Worm (Caenorhabditis elegans) whole organism, midembryonic: ENCODE data around the gene zipt-9.

Source experiments
- T22C8.4 ChIP-seq: fragments of 200-800 bp; sonication (Bioruptor generic); IDR thresholded peaks from 2 replicates; pipeline ENCODE4 v1.3.6; 2022; ENCODE audit warnings: missing genetic modification characterization, missing compliant biosample characterization
- cog-1 ChIP-seq: sonication (generic microtip); optimal IDR thresholded peaks from 2 replicates; lab custom pipeline; 2016; ENCODE audit warnings: missing genetic modification characterization, missing compliant biosample characterization
- flt-1 ChIP-seq: fragments of 200-800 bp; sonication (Bioruptor generic); IDR thresholded peaks from 2 replicates; pipeline ENCODE4 v1.3.6; 2022; ENCODE audit warnings: missing genetic modification characterization, missing compliant biosample characterization
- klf-2 ChIP-seq: fragments of 200-800 bp; sonication (Bioruptor generic); conservative IDR thresholded peaks from 2 replicates; pipeline ENCODE4 v1.3.6; 2022; ENCODE audit warnings: missing genetic modification reagents, missing genetic modification characterization, missing compliant biosample characterization
- med-1 ChIP-seq: sonication (generic microtip); optimal IDR thresholded peaks from 2 replicates; lab custom pipeline; 2017; ENCODE audit warnings: missing genetic modification characterization, mild to moderate bottlenecking, missing compliant biosample characterization, antibody characterized with exemption, missing genetic modification reagents; ENCODE audit not compliant: insufficient read depth
- ref-1 ChIP-seq: fragments of 200-800 bp; sonication (Bioruptor generic); conservative IDR thresholded peaks from 2 replicates; pipeline ENCODE4 v1.3.6; 2022; ENCODE audit warnings: missing genetic modification reagents, missing genetic modification characterization, missing compliant biosample characterization
- tab-1 ChIP-seq: fragments of 200-800 bp; sonication (Bioruptor generic); IDR thresholded peaks from 2 replicates; pipeline ENCODE4 v1.3.6; 2022; ENCODE audit warnings: missing genetic modification characterization, missing compliant biosample characterization
- ztf-23 ChIP-seq: fragments of 200-800 bp; sonication (Bioruptor generic); IDR thresholded peaks from 2 replicates; pipeline ENCODE4 v1.3.6; 2022; ENCODE audit warnings: missing genetic modification reagents, missing genetic modification characterization, missing compliant biosample characterization
- ztf-29 ChIP-seq: fragments of 200-800 bp; sonication (Bioruptor generic); IDR thresholded peaks from 2 replicates; pipeline ENCODE4 v1.3.6; 2022; ENCODE audit warnings: missing genetic modification reagents, missing genetic modification characterization, missing compliant biosample characterization

The zipt-9 gene

ce11 chrV:13703960-13704359 lies 11.1 kb downstream of the zipt-9 start, which contains the start of gene T01D3.3:
Gene T01D3.3 (plus strand): TSS chrV:13704271.
- no peak for TF ChIP-seq ref-1
- no peak for TF ChIP-seq flt-1 (GFP tag; lab: Robert Waterston, UW)
- TF ChIP-seq cog-1 (tag; lab: Kevin White, UChicago), result no peak
- no peak for TF ChIP-seq klf-2 (GFP tag; lab: Robert Waterston, UW)
- TF ChIP-seq tab-1 (GFP tag; lab: Robert Waterston, UW), result no peak
- TF ChIP-seq ztf-23 (GFP tag; lab: Robert Waterston, UW), result no peak
- TF ChIP-seq med-1 (GFP tag; lab: Kevin White, UChicago), result no peak
- TF ChIP-seq T22C8.4 (GFP tag; lab: Robert Waterston, UW), result no peak
- TF ChIP-seq ztf-29 (GFP tag; lab: Robert Waterston, UW), result no peak

- TF ChIP-seq ztf-23 (GFP tag; lab: Robert Waterston, UW) (no peak), cog-1 (tag; lab: Kevin White, UChicago) (no peak), T22C8.4 (GFP tag; lab: Robert Waterston, UW) (no peak), tab-1 (GFP tag; lab: Robert Waterston, UW) (no peak), med-1 (GFP tag; lab: Kevin White, UChicago) (no peak), ztf-29 (GFP tag; lab: Robert Waterston, UW) (no peak)
Observed at ce11 chrV:13694103-13694502, 21.0 kb downstream of the zipt-9 start.

- TF ChIP-seq flt-1 (GFP tag; lab: Robert Waterston, UW), result no peak
- no peak for TF ChIP-seq ztf-29 (GFP tag; lab: Robert Waterston, UW)
- TF ChIP-seq klf-2 (GFP tag; lab: Robert Waterston, UW), result no peak
- TF ChIP-seq ztf-23 (GFP tag; lab: Robert Waterston, UW), result no peak
- TF ChIP-seq tab-1 (GFP tag; lab: Robert Waterston, UW), result no peak
- no peak for TF ChIP-seq med-1 (GFP tag; lab: Kevin White, UChicago)
- no peak for TF ChIP-seq ref-1
- no peak for TF ChIP-seq T22C8.4 (GFP tag; lab: Robert Waterston, UW)
- TF ChIP-seq cog-1 (tag; lab: Kevin White, UChicago), result no peak
Observed at ce11 chrV:13690276-13690675, 24.8 kb downstream of the zipt-9 start.

- TF ChIP-seq ztf-29 (GFP tag; lab: Robert Waterston, UW), result no peak
- no peak for TF ChIP-seq tab-1 (GFP tag; lab: Robert Waterston, UW)
- TF ChIP-seq T22C8.4 (GFP tag; lab: Robert Waterston, UW), result no peak
Observed at ce11 chrV:13689592-13689991, 25.5 kb downstream of the zipt-9 start, which contains the start of gene T01D3.1. Gene T01D3.1 (plus strand): TSS chrV:13689892.

- TF ChIP-seq tab-1 (GFP tag; lab: Robert Waterston, UW), result no peak
- no peak for TF ChIP-seq ref-1
- no peak for TF ChIP-seq med-1 (GFP tag; lab: Kevin White, UChicago)
- no peak for TF ChIP-seq T22C8.4 (GFP tag; lab: Robert Waterston, UW)
- TF ChIP-seq ztf-23 (GFP tag; lab: Robert Waterston, UW), result no peak
- no peak for TF ChIP-seq cog-1 (tag; lab: Kevin White, UChicago)
- TF ChIP-seq klf-2 (GFP tag; lab: Robert Waterston, UW), result no peak
- no peak for TF ChIP-seq flt-1 (GFP tag; lab: Robert Waterston, UW)
- TF ChIP-seq ztf-29 (GFP tag; lab: Robert Waterston, UW), result no peak
Observed at ce11 chrV:13687504-13687903, 27.6 kb downstream of the zipt-9 start.

ce11 chrV:13686513-13686912 lies 28.6 kb downstream of the zipt-9 start:
- TF ChIP-seq tab-1 (GFP tag; lab: Robert Waterston, UW), result no peak
- no peak for TF ChIP-seq cog-1 (tag; lab: Kevin White, UChicago)
- no peak for TF ChIP-seq klf-2 (GFP tag; lab: Robert Waterston, UW)
- TF ChIP-seq med-1 (GFP tag; lab: Kevin White, UChicago), result no peak
- TF ChIP-seq flt-1 (GFP tag; lab: Robert Waterston, UW), result no peak
- TF ChIP-seq T22C8.4 (GFP tag; lab: Robert Waterston, UW), result no peak
- TF ChIP-seq ztf-23 (GFP tag; lab: Robert Waterston, UW), result no peak
- no peak for TF ChIP-seq ztf-29 (GFP tag; lab: Robert Waterston, UW)
- no peak for TF ChIP-seq ref-1

- TF ChIP-seq T22C8.4 (GFP tag; lab: Robert Waterston, UW), result no peak
- no peak for TF ChIP-seq med-1 (GFP tag; lab: Kevin White, UChicago)
- TF ChIP-seq flt-1 (GFP tag; lab: Robert Waterston, UW), result no peak
- TF ChIP-seq ref-1, result no peak
- no peak for TF ChIP-seq ztf-23 (GFP tag; lab: Robert Waterston, UW)
- no peak for TF ChIP-seq tab-1 (GFP tag; lab: Robert Waterston, UW)
- TF ChIP-seq klf-2 (GFP tag; lab: Robert Waterston, UW), result no peak
- no peak for TF ChIP-seq ztf-29 (GFP tag; lab: Robert Waterston, UW)
- TF ChIP-seq cog-1 (tag; lab: Kevin White, UChicago), result no peak
Observed at ce11 chrV:13681445-13681844, 33.6 kb downstream of the zipt-9 start.

ce11 chrV:13679859-13680258 lies 35.2 kb downstream of the zipt-9 start:
- TF ChIP-seq ref-1, result no peak
- TF ChIP-seq ztf-29 (GFP tag; lab: Robert Waterston, UW), result no peak
- no peak for TF ChIP-seq cog-1 (tag; lab: Kevin White, UChicago)
- TF ChIP-seq T22C8.4 (GFP tag; lab: Robert Waterston, UW), result no peak
- TF ChIP-seq med-1 (GFP tag; lab: Kevin White, UChicago), result no peak

ce11 chrV:13678542-13678941 lies 36.5 kb downstream of the zipt-9 start, which contains the start of the genes tag-65 and ccz-1:
Gene tag-65 (minus strand): TSS chrV:13678587.
Gene ccz-1 (plus strand): TSS chrV:13678875.
- peak; percentile 77 for TF ChIP-seq cog-1 (tag; lab: Kevin White, UChicago)
- TF ChIP-seq flt-1 (GFP tag; lab: Robert Waterston, UW), result no peak
- TF ChIP-seq klf-2 (GFP tag; lab: Robert Waterston, UW), result no peak
- no peak for TF ChIP-seq ztf-23 (GFP tag; lab: Robert Waterston, UW)
- TF ChIP-seq tab-1 (GFP tag; lab: Robert Waterston, UW), result no peak
